Fruit fly (Drosophila melanogaster) ovary, adult (tissue): ENCODE results near the gene CG10089.

ENCODE experiments used
- CG17801 ChIP-seq: fragments of 200-800 bp; optimal IDR thresholded peaks from 2 replicates; lab custom pipeline; 2019; ENCODE audit warnings: missing biosample characterization, mild to moderate bottlenecking, missing genetic modification characterization, moderate library complexity; ENCODE audit not compliant: partially characterized antibody

The CG10089 gene

DNA sequence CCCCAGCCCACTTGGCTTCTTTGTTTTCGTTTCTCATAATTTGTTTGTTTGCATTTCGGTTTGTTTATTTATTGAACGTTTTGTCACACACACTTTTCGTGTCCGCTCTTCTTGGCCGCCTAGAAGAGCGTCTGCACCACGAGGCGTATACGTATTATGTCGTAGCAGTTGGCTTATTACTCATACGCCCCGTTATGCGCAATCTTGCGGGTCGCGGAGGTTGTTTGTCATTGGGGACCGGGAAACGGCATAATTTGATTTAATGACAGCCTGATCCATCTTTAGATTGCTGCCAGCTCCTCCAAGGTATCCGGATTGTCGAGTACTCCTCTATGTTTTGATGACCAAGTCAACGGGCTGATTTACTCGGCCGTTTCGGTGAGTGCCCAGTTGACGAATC is 54.4 kb downstream of the CG10089 start:
- TF ChIP-seq CG17801 (GFP tag; lab: Kevin White, UChicago) = no peak
